Fruit fly (Drosophila melanogaster): Measurements from ENCODE around the gene CG45072.

Gene CG45072

dm6 chr3R:30121731-30122130, 1.3 kb downstream of the CG45072 start:
- TF ChIP-seq fru (GFP tag; optimal IDR thresholded peaks at IDR 0.05) (no peak), HLH106 (tag; optimal IDR thresholded peaks at IDR 0.05) (no peak), CG9705 (GFP tag; optimal IDR thresholded peaks at IDR 0.05) (no peak), Rel (GFP tag; optimal IDR thresholded peaks at IDR 0.05) (no peak), Rel (tag; optimal IDR thresholded peaks at IDR 0.05) (peak; percentile 78), usp (GFP tag; optimal IDR thresholded peaks at IDR 0.05) (no peak)

- TF ChIP-seq Jra (GFP tag; optimal IDR thresholded peaks at IDR 0.05) (no peak), jim (GFP tag; optimal IDR thresholded peaks at IDR 0.05) (no peak), usp (GFP tag; optimal IDR thresholded peaks at IDR 0.05) (no peak), h (GFP tag; optimal IDR thresholded peaks at IDR 0.05) (no peak)
Measured at dm6 chr3R:30114286-30114803, 8.7 kb downstream of the CG45072 start.

dm6 chr3R:30110959-30111358, 12.1 kb downstream of the CG45072 start:
- TF ChIP-seq sv (GFP tag; optimal IDR thresholded peaks at IDR 0.05) (no peak), rgr (GFP tag; optimal IDR thresholded peaks at IDR 0.05) (no peak), CrebA (GFP tag; optimal IDR thresholded peaks at IDR 0.05; ENCODE audit: borderline replicate concordance) (no peak), psq (GFP tag; optimal IDR thresholded peaks at IDR 0.05) (no peak), Rel (GFP tag; optimal IDR thresholded peaks at IDR 0.05) (no peak), Rel (tag; optimal IDR thresholded peaks at IDR 0.05) (no peak), sage (GFP tag; optimal IDR thresholded peaks at IDR 0.05) (no peak), Dfd (GFP tag; optimal IDR thresholded peaks at IDR 0.05) (no peak), Vsx2 (GFP tag; optimal IDR thresholded peaks at IDR 0.05; ENCODE audit: partially characterized antibody) (no peak), usp (GFP tag; optimal IDR thresholded peaks at IDR 0.05) (no peak), foxo (GFP tag; optimal IDR thresholded peaks at IDR 0.05) (no peak), Abd-B (GFP tag; optimal IDR thresholded peaks at IDR 0.05) (no peak), Hr83 (GFP tag; optimal IDR thresholded peaks at IDR 0.05; ENCODE audit: poor library complexity, severe bottlenecking) (no peak), pan (optimal IDR thresholded peaks at IDR 0.05) (no peak), CG9705 (GFP tag; optimal IDR thresholded peaks at IDR 0.05) (no peak), tai (GFP tag; optimal IDR thresholded peaks at IDR 0.05) (no peak), dmrt93B (GFP tag; optimal IDR thresholded peaks at IDR 0.05) (no peak), brk (GFP tag; optimal IDR thresholded peaks at IDR 0.05) (no peak), lola (GFP tag; optimal IDR thresholded peaks at IDR 0.05) (no peak), ey (GFP tag; optimal IDR thresholded peaks at IDR 0.05) (no peak), Hr78 (GFP tag; optimal IDR thresholded peaks at IDR 0.05) (no peak)

dm6 chr3R:30109380-30109779, 13.7 kb downstream of the CG45072 start:
- no peak for TF ChIP-seq Dif (GFP tag; optimal IDR thresholded peaks at IDR 0.05; ENCODE audit: partially characterized antibody)
- TF ChIP-seq Dfd (GFP tag; optimal IDR thresholded peaks at IDR 0.05), result peak; percentile 88

DNA sequence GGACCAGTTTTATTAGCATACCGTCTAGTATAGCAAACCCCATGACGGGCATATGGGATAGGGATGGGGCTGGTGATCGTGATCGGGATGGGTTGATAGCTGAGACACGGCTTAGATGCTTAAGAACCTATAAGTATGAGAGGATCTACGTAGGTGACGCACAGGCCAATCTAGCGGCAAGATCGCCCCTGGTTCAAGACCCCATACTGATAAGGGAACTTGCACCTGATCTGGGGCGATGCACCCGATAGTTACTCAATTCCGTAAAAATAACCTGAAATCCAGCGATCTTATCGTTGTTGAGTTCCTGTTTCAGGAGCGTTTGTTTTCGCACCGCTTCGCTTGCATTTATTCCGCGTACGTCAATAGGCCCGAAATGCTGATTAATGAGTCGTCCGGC, 14.4 kb downstream of the CG45072 start:
- TF ChIP-seq N (GFP tag; optimal IDR thresholded peaks at IDR 0.05), result no peak
- no peak for TF ChIP-seq h (GFP tag; optimal IDR thresholded peaks at IDR 0.05)
- no peak for TF ChIP-seq OdsH (GFP tag; optimal IDR thresholded peaks at IDR 0.05)
- no peak for TF ChIP-seq sv (GFP tag; optimal IDR thresholded peaks at IDR 0.05)
- TF ChIP-seq sage (GFP tag; optimal IDR thresholded peaks at IDR 0.05), result no peak
- no peak for TF ChIP-seq Jra (GFP tag; optimal IDR thresholded peaks at IDR 0.05)
- TF ChIP-seq lola (GFP tag; optimal IDR thresholded peaks at IDR 0.05), result no peak
- no peak for TF ChIP-seq usp (GFP tag; optimal IDR thresholded peaks at IDR 0.05)

DNA sequence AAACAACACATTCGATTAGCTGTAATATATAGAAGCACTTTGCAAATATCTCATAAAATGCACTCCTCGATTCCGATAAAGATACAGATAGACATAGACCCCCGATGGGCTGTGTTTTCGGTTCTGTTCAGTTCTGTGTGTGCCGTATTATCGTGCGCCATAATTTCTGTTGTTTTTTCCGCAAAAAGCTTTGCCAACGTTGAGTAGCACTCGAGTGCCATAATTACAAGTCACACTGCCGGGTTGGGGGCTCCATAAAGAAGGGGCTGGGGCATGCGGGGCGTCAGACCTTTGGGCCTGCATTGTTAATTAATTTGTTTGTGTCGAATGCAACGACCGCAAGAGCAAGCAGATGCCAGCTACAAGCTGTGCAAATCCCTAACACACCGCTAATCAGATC, 15.3 kb downstream of the CG45072 start:
- TF ChIP-seq fru (GFP tag; optimal IDR thresholded peaks at IDR 0.05), result no peak
- TF ChIP-seq psq (GFP tag; optimal IDR thresholded peaks at IDR 0.05), result no peak
- TF ChIP-seq sage (GFP tag; optimal IDR thresholded peaks at IDR 0.05), result no peak
- TF ChIP-seq foxo (GFP tag; optimal IDR thresholded peaks at IDR 0.05), result no peak
- TF ChIP-seq Jra (GFP tag; optimal IDR thresholded peaks at IDR 0.05), result no peak
- TF ChIP-seq jim (GFP tag; optimal IDR thresholded peaks at IDR 0.05), result no peak
- no peak for TF ChIP-seq CG9705 (GFP tag; optimal IDR thresholded peaks at IDR 0.05)
- no peak for TF ChIP-seq pan (optimal IDR thresholded peaks at IDR 0.05)

Data from whole organism, wandering third instar larva.